Fruit fly (Drosophila melanogaster): ENCODE measurements around the gene cdm.

cdm gene

DNA sequence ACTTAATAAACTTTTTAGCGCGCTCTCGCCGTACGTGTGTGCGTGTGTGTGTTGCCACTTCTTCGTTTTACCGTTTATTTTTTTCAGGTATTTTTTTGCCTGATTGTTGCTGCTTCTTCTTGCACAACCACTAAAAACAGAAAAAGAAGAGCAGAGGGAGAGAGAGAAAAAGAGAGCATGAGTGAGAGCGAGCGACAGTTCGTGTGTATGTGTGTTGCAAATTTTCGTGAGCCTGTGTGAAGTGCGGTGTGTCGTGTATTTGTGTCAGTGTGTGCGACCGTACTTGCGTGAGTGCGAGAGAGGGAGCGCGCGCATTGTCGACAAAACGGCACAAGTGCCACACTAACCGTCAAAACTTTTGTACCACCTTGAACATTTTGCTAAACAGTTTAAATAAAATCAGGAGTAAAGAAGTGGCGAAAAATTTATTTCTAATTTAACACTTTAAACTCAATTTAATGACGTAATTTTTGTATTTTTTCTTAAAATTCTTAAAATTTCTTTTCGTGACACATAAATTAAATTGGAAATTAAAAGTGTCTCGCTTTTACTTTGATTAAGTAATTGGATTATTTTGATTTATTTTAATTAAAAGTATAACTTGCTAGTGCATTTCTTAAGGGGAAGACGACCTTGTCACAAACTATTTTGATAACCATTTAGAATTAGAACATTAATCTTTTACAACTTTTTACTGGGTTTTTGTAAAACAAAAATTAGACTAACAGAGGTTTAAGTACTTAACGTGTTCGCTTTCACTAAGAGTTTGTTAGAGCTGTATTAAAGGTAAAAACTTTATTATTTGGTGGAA is 13.9 kb upstream of the cdm start (continued):
- TF ChIP-seq Deaf1 (tag; optimal IDR thresholded peaks at IDR 0.05) (peak; percentile 58), PHDP (tag; optimal IDR thresholded peaks at IDR 0.05) (peak; percentile 58), sima (GFP tag; optimal IDR thresholded peaks at IDR 0.05) (no peak), luna (GFP tag; optimal IDR thresholded peaks at IDR 0.05) (no peak)

DNA sequence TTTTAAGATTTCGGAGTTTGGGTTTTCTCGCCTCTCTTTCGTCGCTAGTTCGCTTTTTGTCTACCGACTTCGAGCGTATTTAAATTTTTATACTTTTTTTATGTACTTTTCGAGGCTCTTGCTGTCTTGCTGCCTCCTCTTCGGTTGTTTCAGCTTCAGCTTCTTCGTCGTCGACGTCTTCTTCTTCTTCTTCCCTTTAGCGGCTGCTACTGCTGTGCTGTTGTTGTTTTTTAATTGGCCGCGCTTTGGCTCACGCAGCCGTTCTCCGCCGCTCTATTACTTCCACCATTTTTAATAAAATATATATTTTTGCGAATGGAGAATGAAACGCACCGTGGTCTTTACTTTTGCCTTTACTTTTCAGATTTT is 13.3 kb upstream of the cdm start:
- TF ChIP-seq Vsx1 (GFP tag; optimal IDR thresholded peaks at IDR 0.05) (peak; percentile 63), psq (GFP tag; optimal IDR thresholded peaks at IDR 0.05) (peak; percentile 70), Oli (tag; optimal IDR thresholded peaks at IDR 0.05) (no peak), CG31441 (GFP tag; IDR thresholded peaks at IDR 0.05) (no peak), Dek (tag; optimal IDR thresholded peaks at IDR 0.05) (peak; percentile 6), CG10543 (GFP tag; optimal IDR thresholded peaks at IDR 0.05) (no peak), pros (GFP tag; optimal IDR thresholded peaks at IDR 0.05) (peak; percentile 88)

DNA sequence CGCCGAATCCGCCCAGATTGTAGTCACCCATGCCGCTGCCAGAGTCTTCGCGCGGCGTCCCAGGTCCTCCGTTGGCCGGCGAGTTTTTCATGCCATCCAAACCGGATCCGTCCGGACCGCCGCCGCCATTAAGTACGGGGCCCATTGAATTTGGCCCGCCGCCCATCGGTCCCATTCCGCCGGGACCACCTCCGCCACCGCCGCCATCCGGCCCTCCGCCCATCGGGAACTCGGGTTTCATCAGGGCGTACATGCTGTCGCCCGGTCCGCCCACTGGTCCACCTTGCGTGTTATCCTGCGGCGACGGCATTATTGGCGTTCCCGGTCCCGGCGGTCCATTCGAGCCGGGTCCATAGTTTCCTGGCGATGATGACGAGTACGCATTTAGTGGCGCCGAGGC is 12.0 kb upstream of the cdm start:
- TF ChIP-seq eyg (GFP tag; optimal IDR thresholded peaks at IDR 0.05) = no peak
- no peak for TF ChIP-seq gsb-n (tag; optimal IDR thresholded peaks at IDR 0.05)
- TF ChIP-seq HLH4C (GFP tag; IDR thresholded peaks at IDR 0.05; ENCODE audit: partially characterized antibody) = no peak
- no peak for TF ChIP-seq Ets97D (GFP tag; optimal IDR thresholded peaks at IDR 0.05)
- TF ChIP-seq CG1024 (GFP tag; IDR thresholded peaks at IDR 0.05) = no peak
- TF ChIP-seq Med (GFP tag) = peak; percentile 42
- no peak for TF ChIP-seq CG4707 (GFP tag; optimal IDR thresholded peaks at IDR 0.05)

DNA sequence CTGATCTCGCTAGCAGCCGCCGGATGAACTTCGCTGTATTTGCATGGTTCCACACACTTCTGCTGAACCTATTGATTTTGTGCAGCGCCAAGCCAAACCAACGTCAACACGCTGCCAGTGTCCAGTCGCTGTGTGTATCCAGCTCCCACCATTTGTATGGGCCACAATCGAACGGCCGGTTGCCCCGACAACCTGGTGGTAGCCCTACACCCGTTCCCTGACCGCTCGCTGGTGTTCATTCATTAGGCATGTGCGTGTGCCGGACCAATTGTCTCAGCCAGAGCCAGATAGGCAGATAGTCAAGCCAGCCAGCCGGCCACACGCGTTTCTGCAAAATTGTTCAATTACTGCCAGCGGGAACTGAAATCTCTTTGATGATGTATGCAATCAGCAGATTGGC is 8.6 kb upstream of the cdm start, which contains the start of gene CG14313:
CG14313 (minus strand) TSS at position 101 of the 400 bp plus-strand sequence.
- peak; percentile 7; the same call in 1 of the 2 replicates for TF ChIP-seq amos (GFP tag; IDR thresholded peaks at IDR 0.05; ENCODE audit: partially characterized antibody)
- TF ChIP-seq cad (GFP tag; optimal IDR thresholded peaks at IDR 0.05) = no peak
- TF ChIP-seq z (GFP tag; IDR thresholded peaks at IDR 0.05) = 0 out of 3 replicates have a peak, but pooled peaks have one; percentile 6
- TF ChIP-seq Med (GFP tag) = peak; percentile 32

DNA sequence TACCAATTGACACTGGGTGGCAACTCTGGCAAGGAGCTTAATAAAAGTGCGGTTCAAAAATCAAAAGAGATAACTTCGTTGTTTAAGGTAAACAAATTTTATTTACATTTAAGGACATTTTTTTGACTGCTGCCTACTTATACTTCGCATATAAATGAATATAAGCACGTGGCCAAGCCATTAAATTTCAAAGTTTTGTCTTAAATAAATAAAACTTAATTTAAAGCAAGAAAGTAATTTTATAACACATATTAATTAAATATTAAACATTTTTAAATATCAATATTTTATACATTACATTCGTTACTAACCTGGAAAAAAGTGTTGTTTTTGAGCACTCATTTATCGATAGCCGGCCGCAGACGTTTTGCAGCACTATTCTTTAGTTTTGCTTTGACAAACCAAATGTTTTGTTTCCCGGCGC is 5.4 kb upstream of the cdm start, which contains the start of the genes CG12321 and MED17:
CG12321 (minus strand) TSS at position 6 of the 424 bp plus-strand sequence.
MED17 (plus strand) TSS at position 371 of the 424 bp plus-strand sequence.
- peak; percentile 74 to 91 for TF ChIP-seq Hr51 (GFP tag; optimal IDR thresholded peaks at IDR 0.05)
- peak; percentile 53 for TF ChIP-seq pnt (GFP tag; optimal IDR thresholded peaks at IDR 0.05)
- TF ChIP-seq CG32772 (GFP tag; IDR thresholded peaks at IDR 0.05) = peak; percentile 88
- no peak for TF ChIP-seq eyg (GFP tag; optimal IDR thresholded peaks at IDR 0.05)
- no peak for TF ChIP-seq CG1603 (tag; optimal IDR thresholded peaks at IDR 0.05)
- peak; percentile 42 for TF ChIP-seq jumu (GFP tag; optimal IDR thresholded peaks at IDR 0.05)
- no peak for TF ChIP-seq zf30C (GFP tag; optimal IDR thresholded peaks at IDR 0.05)
- no peak for TF ChIP-seq cg (GFP tag; optimal IDR thresholded peaks at IDR 0.05)
- peak; percentile 85 for TF ChIP-seq CG10543 (GFP tag; optimal IDR thresholded peaks at IDR 0.05)
- TF ChIP-seq CG8281 (tag; optimal IDR thresholded peaks at IDR 0.05) = peak; percentile 60
- TF ChIP-seq Fer1 (GFP tag; optimal IDR thresholded peaks at IDR 0.05) = peak; percentile 86
- peak; percentile 90 for TF ChIP-seq lab (GFP tag; optimal IDR thresholded peaks at IDR 0.05)
- peak; percentile 43; the same call in 1 of the 2 replicates for TF ChIP-seq CG10321 (GFP tag; IDR thresholded peaks at IDR 0.05)
- no peak for TF ChIP-seq zen2 (GFP tag; IDR thresholded peaks at IDR 0.05; ENCODE audit: partially characterized antibody)
- TF ChIP-seq unc-4 (GFP tag; IDR thresholded peaks at IDR 0.05; ENCODE audit: partially characterized antibody) = peak; percentile 31; the same call in 1 of the 2 replicates
- TF ChIP-seq CG7271 (tag; optimal IDR thresholded peaks at IDR 0.05) = peak; percentile 64
- peak; percentile 76 for TF ChIP-seq D19A (tag; optimal IDR thresholded peaks at IDR 0.05)
- TF ChIP-seq CG15073 (GFP tag; optimal IDR thresholded peaks at IDR 0.05) = peak; percentile 53
- peak; percentile 91 for TF ChIP-seq CG32532 (GFP tag; IDR thresholded peaks at IDR 0.05)
- peak; percentile 46 for TF ChIP-seq CG8765 (GFP tag; IDR thresholded peaks at IDR 0.05)
- TF ChIP-seq CG6254 (GFP tag; optimal IDR thresholded peaks at IDR 0.05) = peak; percentile 70
- peak; percentile 73; the same call in 1 of the 3 replicates for TF ChIP-seq Mrtf (GFP tag; IDR thresholded peaks at IDR 0.05)
- peak; percentile 95 for TF ChIP-seq CG3847 (GFP tag; IDR thresholded peaks at IDR 0.05)
